Fruit fly (Drosophila melanogaster) whole organism: ENCODE results near the gene CG7557.

Experiments used
- Dll ChIP-seq: fragments of >200 bp; optimal IDR thresholded peaks from 2 replicates; lab custom pipeline; 2017
- EcR ChIP-seq, 2 experiments: fragments of >200 bp; optimal IDR thresholded peaks; 2 replicates each; lab custom pipeline; 2017; ENCODE audit warnings: missing biosample characterization in 2 of 2, missing genetic modification characterization in 2 of 2, missing genetic modification reagents in 2 of 2
- pan ChIP-seq: fragments of >200 bp; optimal IDR thresholded peaks from 2 replicates; lab custom pipeline; 2017
- psq ChIP-seq: fragments of >200 bp; optimal IDR thresholded peaks from 2 replicates; lab custom pipeline; 2017
- usp ChIP-seq: fragments of >200 bp; optimal IDR thresholded peaks from 2 replicates; lab custom pipeline; 2017; ENCODE audit warnings: missing biosample characterization, missing genetic modification characterization, mixed read lengths

dm6 chr3L:11435376-11435775 is 9.6 kb upstream of the CG7557 start, which contains the start of gene CG6149:
- TF ChIP-seq EcR (GFP tag; optimal IDR thresholded peaks at IDR 0.05; lab: Kevin White, UChicago) (no peak), psq (lab: Kevin White, UChicago) (no peak), Dll (lab: Kevin White, UChicago) (no peak), pan (lab: Kevin White, UChicago) (no peak), usp (GFP tag; lab: Kevin White, UChicago) (no peak)
